Worm (Caenorhabditis elegans): ENCODE results near the gene ZK377.15.

The ZK377.15 gene

DNA sequence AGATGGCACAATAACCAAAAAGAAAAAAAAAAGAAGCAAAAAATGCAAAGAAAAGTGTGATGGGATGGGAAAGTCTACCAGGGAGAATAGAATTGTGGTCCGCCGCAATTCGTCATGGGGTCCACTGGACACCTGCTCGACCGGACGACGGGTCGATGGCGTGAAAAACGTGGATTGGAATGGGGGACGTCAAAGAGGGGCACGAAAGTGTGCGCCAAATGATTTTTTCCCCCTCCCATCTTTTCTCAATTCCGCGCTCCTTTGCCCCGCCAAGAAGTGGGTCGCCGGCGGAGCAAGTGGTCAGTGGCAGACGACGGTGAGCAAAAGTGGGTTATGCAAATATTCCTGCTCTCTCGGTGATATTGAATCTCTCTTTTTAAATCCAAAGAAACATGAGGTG lies 2.3 kb upstream of the ZK377.15 start (continued):
- no peak for TF ChIP-seq cey-2 (tag; optimal IDR thresholded peaks at IDR 0.05; ENCODE audit: borderline replicate concordance, insufficient read depth)
- peak; percentile 79 for TF ChIP-seq aha-1 (tag)
- TF ChIP-seq nhr-25 (tag; optimal IDR thresholded peaks at IDR 0.05; ENCODE audit: borderline replicate concordance, insufficient read depth): no peak
- no peak for TF ChIP-seq ZK337.2 (GFP tag; IDR thresholded peaks at IDR 0.05)
- no peak for TF ChIP-seq attf-4 (tag; optimal IDR thresholded peaks at IDR 0.05)

DNA sequence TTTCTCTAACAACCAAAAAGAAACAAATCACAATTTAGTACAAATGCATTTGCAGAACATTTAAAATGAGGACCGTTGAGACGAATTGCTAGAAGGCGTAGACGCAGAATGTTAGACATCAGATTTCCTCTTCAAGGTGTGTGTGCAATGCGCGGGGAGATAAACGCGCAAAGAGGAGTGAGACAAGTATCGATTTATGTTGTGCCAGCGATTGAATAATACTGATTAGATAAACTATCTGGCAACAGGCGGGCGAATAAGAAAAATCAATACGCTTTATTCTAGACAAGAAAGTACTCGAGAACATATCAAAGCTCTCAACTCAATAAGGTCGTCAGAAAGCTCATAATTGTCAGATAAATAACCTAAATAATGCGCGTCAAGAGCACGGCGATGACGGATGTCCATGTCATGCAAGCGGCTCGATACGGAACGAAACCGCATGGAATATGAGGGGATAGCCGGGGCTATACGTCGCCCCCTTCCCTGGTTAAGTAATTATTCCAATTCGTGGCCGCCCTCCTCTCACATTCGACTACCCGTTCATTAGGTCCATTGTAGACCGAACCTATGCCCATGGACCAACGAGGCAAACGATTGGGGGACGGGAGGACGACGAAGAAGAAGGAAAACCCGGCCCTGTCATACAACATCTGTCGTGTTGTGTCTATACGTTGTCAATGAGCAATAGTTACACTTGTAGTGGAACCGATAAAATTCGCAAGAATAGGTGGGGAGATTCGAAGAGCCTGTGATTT lies 1.5 kb upstream of the ZK377.15 start:
- TF ChIP-seq egl-27 (tag; optimal IDR thresholded peaks at IDR 0.05): no peak
- TF ChIP-seq Y5F2A.4 (GFP tag; optimal IDR thresholded peaks at IDR 0.05): no peak
- no peak for TF ChIP-seq D1046.2 (GFP tag; IDR thresholded peaks at IDR 0.05)
- no peak for TF ChIP-seq aly-2 (tag; optimal IDR thresholded peaks at IDR 0.05)
- TF ChIP-seq vab-7 (GFP tag; IDR thresholded peaks at IDR 0.05): no peak
- TF ChIP-seq spr-3 (GFP tag; optimal IDR thresholded peaks at IDR 0.05): no peak
- TF ChIP-seq madf-9 (GFP tag; conservative IDR thresholded peaks at IDR 0.05): no peak
- TF ChIP-seq duxl-1 (tag; optimal IDR thresholded peaks at IDR 0.05; ENCODE audit: poor library complexity): no peak
- no peak for TF ChIP-seq F49E8.2 (tag; optimal IDR thresholded peaks at IDR 0.05; ENCODE audit: borderline replicate concordance)
- no peak for TF ChIP-seq lin-39 (tag; optimal IDR thresholded peaks at IDR 0.05)
- TF ChIP-seq zip-11 (GFP tag; IDR thresholded peaks at IDR 0.05): no peak
- no peak for TF ChIP-seq zag-1 (tag; optimal IDR thresholded peaks at IDR 0.05)
- TF ChIP-seq dpl-1 (GFP tag; optimal IDR thresholded peaks at IDR 0.05): no peak
- no peak for TF ChIP-seq daf-8 (GFP tag; IDR thresholded peaks at IDR 0.05)
- TF ChIP-seq attf-4 (tag; optimal IDR thresholded peaks at IDR 0.05): no peak

DNA sequence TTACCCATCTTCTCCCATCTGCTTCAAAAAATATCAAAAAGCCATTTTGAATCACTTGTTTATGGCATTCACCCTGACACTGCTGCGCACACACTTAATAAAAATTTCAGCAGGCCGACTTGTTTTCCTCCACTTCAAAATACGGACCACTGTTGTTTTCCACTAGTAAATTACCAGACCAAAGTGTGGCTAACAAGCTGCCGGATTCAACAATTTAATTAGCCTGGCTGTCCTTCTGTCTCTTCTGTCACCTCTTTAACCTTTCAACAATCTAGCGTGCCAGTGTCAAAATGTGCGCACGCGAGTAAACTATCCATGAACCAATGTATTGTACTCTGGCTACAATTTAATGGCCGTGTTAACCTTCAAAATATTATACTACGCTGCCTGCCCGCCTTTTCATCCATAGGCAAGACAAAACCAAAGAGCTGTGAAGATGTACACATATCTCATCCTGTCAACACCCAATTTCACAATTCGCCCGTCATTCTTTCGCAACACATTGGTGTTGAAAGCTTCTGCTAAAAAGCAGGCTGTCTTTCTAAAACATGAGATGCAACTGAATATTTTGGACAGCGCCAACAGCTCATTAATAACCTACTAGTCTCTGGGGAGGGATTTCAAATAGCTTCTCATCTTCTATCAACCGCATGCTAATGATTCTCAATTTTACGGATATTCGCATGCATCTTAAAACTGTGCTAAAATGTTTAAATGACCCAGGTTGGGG lies 1.2 kb downstream of the ZK377.15 start:
- TF ChIP-seq nhr-25 (tag; optimal IDR thresholded peaks at IDR 0.05; ENCODE audit: borderline replicate concordance, insufficient read depth) (no peak), saeg-2 (GFP tag; IDR thresholded peaks at IDR 0.05) (0 out of 2 replicates have a peak, but pooled peaks have one; percentile 21)

DNA sequence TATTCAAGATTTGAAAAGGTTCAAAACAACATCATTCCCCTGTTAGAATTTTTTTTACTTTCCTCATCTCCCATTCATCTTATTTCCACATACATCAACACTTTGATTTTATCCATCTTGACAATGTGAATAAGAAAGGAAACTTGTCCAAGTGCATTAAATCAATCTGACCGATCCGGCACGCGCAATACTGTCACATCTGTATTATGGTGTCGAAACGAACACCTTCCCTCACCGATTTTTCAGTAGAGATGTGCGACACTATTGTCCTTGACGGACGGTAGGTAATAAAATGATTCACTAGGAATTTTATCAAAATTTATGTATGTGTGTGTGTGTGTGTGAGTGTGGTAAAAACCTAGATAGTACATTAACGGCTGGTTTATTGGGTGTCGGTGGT lies 1.8 kb downstream of the ZK377.15 start:
- TF ChIP-seq dmd-8 (GFP tag; IDR thresholded peaks at IDR 0.05) (no peak), ama-1 (optimal IDR thresholded peaks at IDR 0.05) (no peak), ceh-62 (tag; optimal IDR thresholded peaks at IDR 0.05) (no peak), mxl-2 (GFP tag; conservative IDR thresholded peaks at IDR 0.05) (no peak), arid-1 (GFP tag; conservative IDR thresholded peaks at IDR 0.05) (no peak), unc-62 (GFP tag; optimal IDR thresholded peaks at IDR 0.05 in 1 of 2) (peak in 1 of 2 experiments; percentile 42), unc-62 (tag; optimal IDR thresholded peaks at IDR 0.05) (no peak), dmd-9 (GFP tag; IDR thresholded peaks at IDR 0.05) (no peak)

DNA sequence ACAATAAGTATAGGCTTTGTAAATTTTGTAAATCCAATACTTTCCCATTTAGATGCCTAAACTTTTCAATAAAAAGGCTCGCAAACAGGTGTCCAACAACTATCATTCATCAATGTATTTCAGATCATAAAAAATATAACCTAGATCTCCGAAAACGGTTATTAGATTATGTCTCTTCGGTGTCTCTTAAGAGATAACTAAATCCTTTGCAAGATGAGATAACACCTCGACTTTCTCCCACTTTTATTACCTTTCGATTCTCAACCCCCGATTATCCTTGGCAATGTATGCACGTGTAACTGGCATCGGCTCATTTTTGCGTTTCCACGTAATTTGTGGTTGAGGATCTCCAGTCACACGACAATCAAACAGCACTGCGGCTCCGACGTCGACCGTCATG lies 3.6 kb downstream of the ZK377.15 start:
- TF ChIP-seq nhr-25 (tag; optimal IDR thresholded peaks at IDR 0.05; ENCODE audit: borderline replicate concordance, insufficient read depth): no peak
- TF ChIP-seq fkh-10 (GFP tag; optimal IDR thresholded peaks at IDR 0.05): no peak
- TF ChIP-seq rbr-2 (tag; optimal IDR thresholded peaks at IDR 0.05): no peak
- TF ChIP-seq mdl-1 (tag; optimal IDR thresholded peaks at IDR 0.05): no peak
- TF ChIP-seq lin-13 (GFP tag; optimal IDR thresholded peaks at IDR 0.05): no peak

Data from whole organism, L4 larva.